Worm (Caenorhabditis elegans): ENCODE data around the gene lips-10.

The lips-10 gene

DNA sequence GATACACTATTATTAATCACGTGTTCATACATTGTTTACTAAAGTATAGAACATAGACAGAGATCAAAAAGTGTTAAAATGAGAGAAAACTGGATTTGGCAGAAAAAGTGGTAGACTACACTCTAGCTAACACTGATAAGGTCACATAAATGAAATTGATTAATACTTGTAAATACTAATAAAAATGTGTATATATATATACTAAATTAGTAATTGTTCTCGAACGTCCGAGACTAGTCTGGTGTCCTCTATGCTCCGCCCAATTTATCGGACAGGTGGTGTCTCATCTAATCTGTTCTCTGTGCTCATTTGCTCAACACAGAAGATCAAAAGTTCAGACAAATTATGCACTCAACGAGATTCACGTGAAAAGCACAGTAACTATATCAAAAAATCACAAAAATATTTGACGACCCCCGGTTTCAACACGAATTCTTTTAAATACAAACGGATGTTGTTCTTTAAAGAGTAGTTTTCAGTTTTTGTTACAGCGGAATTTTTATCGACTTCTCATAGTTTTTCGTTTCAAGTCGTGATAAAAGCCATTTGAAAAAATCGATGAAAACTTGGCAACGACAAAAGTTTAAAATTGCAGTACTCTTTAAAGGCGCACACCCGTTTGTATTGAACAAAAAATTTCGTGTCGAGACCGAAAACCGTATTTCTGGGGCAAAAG is 42.2 kb downstream of the lips-10 start:
- TF ChIP-seq hlh-1 (tag; optimal IDR thresholded peaks at IDR 0.05) (peak; percentile 84), nhr-2 (tag; optimal IDR thresholded peaks at IDR 0.05) (peak; percentile 58), sem-2 (GFP tag; optimal IDR thresholded peaks at IDR 0.05) (no peak), zip-8 (tag; optimal IDR thresholded peaks at IDR 0.05) (no peak), tbx-8 (GFP tag; optimal IDR thresholded peaks at IDR 0.05) (no peak), unc-62 (GFP tag; optimal IDR thresholded peaks at IDR 0.05) (peak; percentile 70), nhr-237 (tag; optimal IDR thresholded peaks at IDR 0.05) (no peak), ceh-39 (tag; optimal IDR thresholded peaks at IDR 0.05) (peak; percentile 34), pha-4 (tag; optimal IDR thresholded peaks at IDR 0.05) (peak; percentile 10), cnd-1 (tag; optimal IDR thresholded peaks at IDR 0.05) (no peak), ztf-11 (tag; optimal IDR thresholded peaks at IDR 0.05) (no peak), unc-120 (tag; optimal IDR thresholded peaks at IDR 0.05; ENCODE audit: poor library complexity, severe bottlenecking) (peak; percentile 62), mab-5 (tag; optimal IDR thresholded peaks at IDR 0.05) (peak; percentile 44)

DNA sequence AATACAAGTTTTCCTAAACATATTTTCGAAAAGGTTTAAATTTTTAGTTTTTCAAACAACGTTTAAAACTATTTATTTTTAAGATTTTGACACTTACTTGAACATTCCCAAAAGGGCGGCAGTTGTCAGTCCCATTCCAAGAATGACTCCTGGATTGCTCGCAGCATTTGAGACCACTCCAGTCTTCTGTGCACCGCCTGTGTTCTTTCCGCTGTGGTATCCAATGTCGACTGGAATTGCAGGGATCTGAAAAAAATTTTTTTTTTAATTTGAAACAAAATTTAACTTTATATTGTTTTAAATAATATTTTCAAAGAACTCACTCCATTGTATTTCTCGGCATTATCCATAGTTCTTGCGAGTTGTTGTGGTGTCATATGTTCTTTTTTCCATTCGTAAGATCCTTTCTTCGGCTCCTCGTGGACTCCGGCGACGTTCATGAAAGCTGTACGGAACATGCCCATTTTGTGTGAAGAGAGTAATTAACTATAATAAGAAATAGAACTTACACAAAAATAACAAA is 42.8 kb downstream of the lips-10 start, which contains the start of gene M05D6.5:
Gene M05D6.5 (minus strand): TSS at position 473 of the 523 bp plus-strand sequence.
- no peak for TF ChIP-seq sptf-1 (tag; optimal IDR thresholded peaks at IDR 0.05)
- TF ChIP-seq M03D4.4 (tag; optimal IDR thresholded peaks at IDR 0.05) = no peak

DNA sequence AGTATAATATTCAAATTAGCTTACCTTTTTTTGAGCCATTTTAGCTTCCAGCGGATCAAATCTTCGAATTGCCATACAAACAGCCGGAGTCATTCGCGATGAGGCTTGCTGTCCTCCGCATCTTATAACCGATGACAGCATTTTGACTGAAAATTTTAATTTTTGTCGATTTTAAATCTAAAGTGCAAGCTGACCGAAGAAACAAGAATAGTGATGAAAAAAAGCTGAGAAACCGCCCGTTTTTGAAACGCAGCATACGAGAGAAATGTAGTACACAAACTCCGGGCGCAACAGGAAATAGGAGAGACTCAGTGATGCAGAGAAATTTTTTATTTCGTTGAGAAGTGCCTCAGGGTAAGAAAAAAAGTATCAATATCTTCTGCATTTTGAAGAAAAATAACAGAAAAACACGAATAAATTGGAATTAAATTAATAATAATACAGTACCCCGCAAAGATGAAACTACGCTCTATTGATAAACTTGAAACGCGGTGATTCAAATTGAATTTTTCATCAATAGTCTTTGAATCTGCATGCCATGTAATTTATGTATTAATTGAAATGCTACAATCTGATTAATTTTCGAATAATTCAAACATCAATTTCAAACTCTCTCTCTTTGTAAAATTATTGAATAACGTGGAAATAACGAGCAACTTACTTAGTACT is 44.3 kb downstream of the lips-10 start:
- TF ChIP-seq lsy-2 (tag; optimal IDR thresholded peaks at IDR 0.05) (peak; percentile 82), ces-1 (GFP tag; optimal IDR thresholded peaks at IDR 0.05) (peak; percentile 44), M03D4.4 (tag; optimal IDR thresholded peaks at IDR 0.05) (no peak)

DNA sequence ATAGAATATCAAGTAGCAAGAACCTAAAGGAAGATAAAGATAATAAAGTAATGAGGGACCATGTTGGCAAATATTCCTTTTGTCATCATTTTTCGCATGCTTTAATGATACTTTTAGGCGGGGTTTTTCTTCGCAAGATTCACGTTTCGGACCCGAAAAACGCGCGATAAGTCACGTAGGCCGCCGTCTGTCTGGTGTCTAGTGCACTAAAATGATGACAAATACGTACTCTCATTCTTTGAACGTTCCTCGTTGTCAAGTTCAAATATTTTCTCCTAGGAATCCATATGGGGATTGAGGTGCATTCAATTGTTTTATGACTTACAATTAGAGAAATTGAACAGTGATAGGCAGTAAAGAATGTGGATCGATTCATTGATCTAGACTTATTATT is 44.8 kb downstream of the lips-10 start, which contains the start of gene taap-1:
Gene taap-1 (minus strand): TSS at position 79 of the 394 bp plus-strand sequence.
- TF ChIP-seq zip-8 (tag; optimal IDR thresholded peaks at IDR 0.05) (no peak), drap-1 (GFP tag; optimal IDR thresholded peaks at IDR 0.05) (no peak), ceh-43 (GFP tag; optimal IDR thresholded peaks at IDR 0.05) (no peak), nhr-28 (tag; optimal IDR thresholded peaks at IDR 0.05) (no peak)

DNA sequence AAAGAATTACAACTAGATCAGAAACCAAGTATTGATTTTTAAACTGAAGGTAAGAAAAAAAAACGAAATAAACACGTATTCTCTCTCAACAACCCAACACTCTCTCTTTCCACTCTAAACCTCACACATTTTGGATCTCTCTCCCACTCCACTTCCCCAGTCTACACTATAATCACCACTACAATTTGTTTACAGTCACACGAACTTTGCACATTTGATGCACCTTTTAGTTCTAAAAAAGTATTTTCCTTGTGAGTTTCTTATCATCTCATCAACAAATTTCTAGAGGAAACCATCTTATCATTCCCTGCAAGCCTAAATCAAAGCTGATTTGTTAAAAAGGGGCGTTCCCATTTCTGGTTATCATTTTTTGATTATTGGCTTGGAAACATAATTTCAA is 45.6 kb downstream of the lips-10 start:
- TF ChIP-seq nhr-2 (tag; optimal IDR thresholded peaks at IDR 0.05) (no peak), nhr-76 (tag; optimal IDR thresholded peaks at IDR 0.05) (no peak), M03D4.4 (tag; optimal IDR thresholded peaks at IDR 0.05) (no peak), lin-32 (GFP tag; optimal IDR thresholded peaks at IDR 0.05) (no peak), elt-3 (tag; optimal IDR thresholded peaks at IDR 0.05) (no peak), mls-2 (tag; optimal IDR thresholded peaks at IDR 0.05) (no peak), ceh-39 (tag; optimal IDR thresholded peaks at IDR 0.05) (no peak), lin-13 (tag; optimal IDR thresholded peaks at IDR 0.05) (no peak), unc-62 (GFP tag; optimal IDR thresholded peaks at IDR 0.05) (no peak)

DNA sequence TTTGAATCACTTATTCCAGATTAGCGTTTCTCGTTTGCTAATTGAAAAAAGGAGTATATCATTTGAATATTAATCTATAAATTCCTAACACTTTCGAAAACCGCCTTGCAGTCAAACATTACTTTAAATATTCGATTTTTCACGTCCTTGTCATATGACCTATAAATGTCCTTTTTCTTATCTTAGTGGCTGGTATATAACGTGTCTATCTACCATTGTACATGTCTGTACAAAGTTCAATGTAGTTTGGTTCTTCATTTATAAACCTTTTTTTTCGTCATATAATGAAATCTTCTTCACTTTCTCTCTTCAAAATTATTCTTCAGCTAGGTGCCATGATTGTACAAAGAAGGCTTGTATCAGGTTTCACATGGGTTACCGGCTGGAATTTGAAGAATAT is 46.6 kb downstream of the lips-10 start, which contains the start of gene gbh-2:
Gene gbh-2 (plus strand): TSS at position 277 of the 400 bp plus-strand sequence.
- TF ChIP-seq unc-39 (tag; optimal IDR thresholded peaks at IDR 0.05) (no peak), zip-8 (tag; optimal IDR thresholded peaks at IDR 0.05) (no peak), ztf-11 (tag; optimal IDR thresholded peaks at IDR 0.05) (no peak), unc-120 (tag; optimal IDR thresholded peaks at IDR 0.05; ENCODE audit: poor library complexity, severe bottlenecking) (no peak), ceh-83 (GFP tag; optimal IDR thresholded peaks at IDR 0.05) (no peak)

DNA sequence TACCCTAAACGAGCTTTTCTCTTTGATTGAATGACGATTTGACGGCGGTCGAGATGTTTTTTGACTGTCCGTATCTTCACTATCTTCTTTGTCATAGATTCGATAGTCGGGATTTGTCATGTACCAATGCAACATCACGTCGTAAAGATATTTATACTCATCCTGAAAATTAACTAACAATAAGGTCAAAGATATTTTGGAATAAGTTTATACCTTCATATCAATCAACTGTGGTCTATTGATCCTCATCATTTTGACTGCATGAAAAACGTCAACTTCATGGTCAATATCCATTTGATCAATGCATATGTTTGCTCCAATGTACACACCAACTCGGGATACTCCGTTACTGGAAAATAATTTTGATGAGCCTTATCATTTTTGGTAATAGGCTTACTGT is 49.2 kb downstream of the lips-10 start:
- TF ChIP-seq ces-1 (GFP tag; optimal IDR thresholded peaks at IDR 0.05) = no peak
- no peak for TF ChIP-seq mls-2 (tag; optimal IDR thresholded peaks at IDR 0.05)
- no peak for TF ChIP-seq ceh-39 (tag; optimal IDR thresholded peaks at IDR 0.05)
- no peak for TF ChIP-seq tbx-8 (GFP tag; optimal IDR thresholded peaks at IDR 0.05)
- no peak for TF ChIP-seq zip-8 (tag; optimal IDR thresholded peaks at IDR 0.05)
- no peak for TF ChIP-seq sem-2 (GFP tag; optimal IDR thresholded peaks at IDR 0.05)
- TF ChIP-seq cnd-1 (tag; optimal IDR thresholded peaks at IDR 0.05) = no peak
- TF ChIP-seq snpc-4 (tag; optimal IDR thresholded peaks at IDR 0.05) = no peak
- TF ChIP-seq ztf-11 (tag; optimal IDR thresholded peaks at IDR 0.05) = no peak
- no peak for TF ChIP-seq nhr-76 (tag; optimal IDR thresholded peaks at IDR 0.05)
- TF ChIP-seq blmp-1 (tag; optimal IDR thresholded peaks at IDR 0.05) = no peak
- no peak for TF ChIP-seq unc-62 (GFP tag; optimal IDR thresholded peaks at IDR 0.05)
- TF ChIP-seq sptf-1 (tag; optimal IDR thresholded peaks at IDR 0.05) = no peak
- TF ChIP-seq lsy-2 (tag; optimal IDR thresholded peaks at IDR 0.05) = no peak
- no peak for TF ChIP-seq unc-120 (tag; optimal IDR thresholded peaks at IDR 0.05; ENCODE audit: poor library complexity, severe bottlenecking)
